Worm (Caenorhabditis elegans) whole organism, late embryonic: ENCODE measurements around the gene algn-9.

Experiments used
- C08G9.2 ChIP-seq: sonication (generic microtip); optimal IDR thresholded peaks from 2 replicates; lab custom pipeline; 2016; ENCODE audit warnings: mild to moderate bottlenecking, missing genetic modification characterization, moderate library complexity, missing compliant biosample characterization
- K02D7.2 ChIP-seq: sonication (generic microtip); optimal IDR thresholded peaks from 2 replicates; lab custom pipeline; 2017; ENCODE audit warnings: mild to moderate bottlenecking, missing genetic modification characterization, missing compliant biosample characterization
- T23F11.4 ChIP-seq: fragments of 200-800 bp; sonication (Bioruptor generic); optimal IDR thresholded peaks from 2 replicates; lab custom pipeline; 2018; ENCODE audit warnings: mild to moderate bottlenecking, missing genetic modification characterization, missing compliant biosample characterization
- ahr-1 ChIP-seq: sonication (generic microtip); optimal IDR thresholded peaks from 2 replicates; lab custom pipeline; 2016; ENCODE audit warnings: missing genetic modification characterization, missing compliant biosample characterization
- ceh-19 ChIP-seq: fragments of 200-800 bp; sonication (Bioruptor generic); optimal IDR thresholded peaks from 2 replicates; lab custom pipeline; 2018; ENCODE audit warnings: mild to moderate bottlenecking, missing genetic modification characterization, missing compliant biosample characterization
- ceh-22 ChIP-seq: sonication (generic microtip); optimal IDR thresholded peaks from 2 replicates; lab custom pipeline; 2017; ENCODE audit warnings: missing biosample characterization, missing genetic modification characterization
- ceh-31 ChIP-seq: sonication (generic microtip); optimal IDR thresholded peaks from 2 replicates; lab custom pipeline; 2016; ENCODE audit warnings: missing genetic modification characterization, missing compliant biosample characterization
- ceh-45 ChIP-seq: fragments of 200-800 bp; sonication (Bioruptor generic); IDR thresholded peaks from 2 replicates; pipeline ENCODE4 v1.3.6; 2022; ENCODE audit warnings: missing genetic modification reagents, missing genetic modification characterization, missing compliant biosample characterization
- ceh-48 ChIP-seq: sonication (generic microtip); optimal IDR thresholded peaks from 2 replicates; lab custom pipeline; 2016; ENCODE audit warnings: missing genetic modification characterization, inconsistent platforms, missing compliant biosample characterization
- ets-4 ChIP-seq: sonication (generic microtip); optimal IDR thresholded peaks from 2 replicates; lab custom pipeline; 2016; ENCODE audit warnings: missing genetic modification characterization, missing compliant biosample characterization
- fkh-10 ChIP-seq: fragments of 150-350 bp; optimal IDR thresholded peaks from 2 replicates; lab custom pipeline; 2014; ENCODE audit warnings: missing biosample characterization, missing genetic modification reagents, missing genetic modification characterization
- hlh-15 ChIP-seq: sonication (generic microtip); optimal IDR thresholded peaks from 2 replicates; lab custom pipeline; 2016; ENCODE audit warnings: missing genetic modification characterization, missing compliant biosample characterization
- hlh-30 ChIP-seq: sonication (generic microtip); optimal IDR thresholded peaks from 2 replicates; lab custom pipeline; 2017; ENCODE audit warnings: antibody characterized with exemption, missing genetic modification characterization, missing compliant biosample characterization; ENCODE audit not compliant: insufficient read depth
- hlh-6 ChIP-seq: sonication (generic microtip); optimal IDR thresholded peaks from 2 replicates; lab custom pipeline; 2016; ENCODE audit warnings: missing genotype, missing genetic modification characterization, missing compliant biosample characterization
- hlh-8 ChIP-seq: sonication (generic microtip); optimal IDR thresholded peaks from 2 replicates; lab custom pipeline; 2016; ENCODE audit warnings: missing genotype, missing genetic modification characterization, missing compliant biosample characterization
- lim-6 ChIP-seq: sonication (generic microtip); optimal IDR thresholded peaks from 2 replicates; lab custom pipeline; 2016; ENCODE audit warnings: missing genetic modification characterization, missing compliant biosample characterization
- madf-2 ChIP-seq: sonication (generic microtip); optimal IDR thresholded peaks from 2 replicates; lab custom pipeline; 2017; ENCODE audit warnings: missing genetic modification characterization, missing compliant biosample characterization
- nfya-1 ChIP-seq: sonication (generic microtip); optimal IDR thresholded peaks from 2 replicates; lab custom pipeline; 2017; ENCODE audit warnings: missing genetic modification characterization, mild to moderate bottlenecking, missing compliant biosample characterization, antibody characterized with exemption, moderate library complexity
- nhr-11 ChIP-seq: fragments of 150-350 bp; optimal IDR thresholded peaks from 2 replicates; lab custom pipeline; 2014; ENCODE audit warnings: missing biosample characterization, missing genetic modification characterization
- nhr-232 ChIP-seq: sonication (generic microtip); optimal IDR thresholded peaks from 2 replicates; lab custom pipeline; 2016; ENCODE audit warnings: missing genetic modification characterization, missing compliant biosample characterization
- odd-2 ChIP-seq: sonication (generic microtip); optimal IDR thresholded peaks from 2 replicates; lab custom pipeline; 2017; ENCODE audit warnings: antibody characterized with exemption, mild to moderate bottlenecking, missing genetic modification characterization, missing compliant biosample characterization
- pag-3 ChIP-seq: sonication (generic microtip); optimal IDR thresholded peaks from 2 replicates; lab custom pipeline; 2016; ENCODE audit warnings: missing compliant biosample characterization, missing genetic modification characterization, borderline replicate concordance
- pax-1 ChIP-seq: fragments of 150-350 bp; optimal IDR thresholded peaks from 2 replicates; lab custom pipeline; 2014; ENCODE audit warnings: missing biosample characterization, missing genetic modification characterization
- pha-4 ChIP-seq: fragments of 150-350 bp; optimal IDR thresholded peaks from 2 replicates; lab custom pipeline; 2018; ENCODE audit warnings: missing biosample characterization, missing genetic modification reagents, missing genetic modification characterization
- pros-1 ChIP-seq: fragments of 150-350 bp; optimal IDR thresholded peaks from 2 replicates; lab custom pipeline; 2014; ENCODE audit warnings: missing biosample characterization, missing genetic modification reagents, missing genetic modification characterization
- ref-2 ChIP-seq: sonication (generic microtip); optimal IDR thresholded peaks from 2 replicates; lab custom pipeline; 2016; ENCODE audit warnings: missing genetic modification characterization, missing compliant biosample characterization
- rnt-1 ChIP-seq: sonication (generic microtip); optimal IDR thresholded peaks from 2 replicates; lab custom pipeline; 2016; ENCODE audit warnings: missing genetic modification characterization, missing compliant biosample characterization
- sdc-2 ChIP-seq: sonication (generic microtip); optimal IDR thresholded peaks from 2 replicates; lab custom pipeline; 2016; ENCODE audit warnings: missing genotype, missing genetic modification characterization, missing compliant biosample characterization
- sox-2 ChIP-seq: fragments of 200-800 bp; sonication (Bioruptor generic); IDR thresholded peaks from 2 replicates; pipeline ENCODE4 v1.3.6; 2022; ENCODE audit warnings: missing genetic modification reagents, missing genetic modification characterization, missing compliant biosample characterization
- tbx-2 ChIP-seq: sonication (generic microtip); optimal IDR thresholded peaks from 2 replicates; lab custom pipeline; 2016; ENCODE audit warnings: missing genetic modification characterization, missing compliant biosample characterization
- tbx-7 ChIP-seq: sonication (generic microtip); optimal IDR thresholded peaks from 2 replicates; lab custom pipeline; 2016; ENCODE audit warnings: missing genotype, missing genetic modification characterization, missing compliant biosample characterization
- ttx-3 ChIP-seq: sonication (generic microtip); optimal IDR thresholded peaks from 2 replicates; lab custom pipeline; 2016; ENCODE audit warnings: missing genetic modification reagents, missing genetic modification characterization, missing compliant biosample characterization
- unc-55 ChIP-seq: sonication (generic microtip); optimal IDR thresholded peaks from 2 replicates; lab custom pipeline; 2017; ENCODE audit warnings: missing biosample characterization, missing genetic modification reagents, missing genetic modification characterization
- ztf-16 ChIP-seq: sonication (generic microtip); optimal IDR thresholded peaks from 2 replicates; lab custom pipeline; 2017; ENCODE audit warnings: missing genetic modification characterization, missing compliant biosample characterization

The algn-9 gene

DNA sequence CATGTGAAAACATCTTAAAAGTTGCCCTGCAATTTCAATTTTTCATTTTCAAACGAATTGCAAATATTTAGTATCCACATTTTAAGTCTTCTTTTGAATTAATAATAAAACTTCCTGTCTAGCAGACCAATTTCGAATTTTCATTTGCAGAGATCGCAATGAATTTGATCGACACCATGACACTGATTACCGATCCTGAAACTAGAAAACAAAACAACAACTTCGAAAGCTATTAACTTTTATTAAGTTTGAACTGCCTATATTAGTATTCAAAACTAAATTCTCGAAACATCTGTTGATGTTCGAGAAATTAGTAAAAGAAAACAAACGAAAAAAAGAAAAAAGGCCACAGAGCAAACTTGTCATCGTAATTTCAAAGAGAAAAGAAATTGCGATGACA, 10.0 kb upstream of the algn-9 start (continued):
- no peak for TF ChIP-seq fkh-10
- TF ChIP-seq sox-2 (GFP tag; lab: Robert Waterston, UW) = no peak
- no peak for TF ChIP-seq ceh-31 (tag; lab: Kevin White, UChicago)

DNA sequence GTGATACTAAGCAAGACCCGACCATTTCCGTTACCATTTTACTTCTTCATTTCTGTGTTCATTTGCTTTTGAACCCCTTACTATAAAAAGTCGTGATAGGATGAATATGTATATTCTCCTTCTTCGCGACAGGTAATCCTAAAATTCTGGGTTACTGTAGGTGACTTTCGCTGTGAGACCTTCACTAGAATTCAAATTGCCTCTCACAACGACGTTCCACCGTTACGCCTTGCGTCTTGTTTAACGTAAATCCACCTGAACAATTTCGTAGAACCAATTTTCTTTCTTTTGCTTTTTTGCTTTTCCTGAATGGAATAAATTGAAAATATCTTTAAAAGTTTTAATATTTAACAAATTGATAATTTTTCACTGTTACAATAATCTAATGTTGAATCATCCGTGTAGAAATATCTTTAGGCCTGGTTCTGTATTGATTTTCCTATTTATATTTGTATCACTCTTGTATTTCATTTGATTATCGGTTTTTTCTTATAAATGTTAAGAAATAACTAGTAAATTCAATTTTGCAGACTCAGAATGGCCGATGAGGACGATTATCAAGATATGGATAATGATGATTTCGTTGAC, 5.2 kb upstream of the algn-9 start, which contains the start of gene rpb-6:
Gene rpb-6, plus strand, starts transcription at position 538 of the 588 bp plus-strand sequence.
- TF ChIP-seq T23F11.4 (no peak), madf-2 (tag; lab: Kevin White, UChicago) (no peak), ztf-16 (no peak), hlh-15 (tag; lab: Kevin White, UChicago) (no peak), sdc-2 (tag; lab: Kevin White, UChicago) (no peak), pag-3 (no peak), ceh-19 (GFP tag; lab: Kevin White, UChicago) (no peak), pax-1 (tag; lab: Kevin White, UChicago) (no peak), rnt-1 (no peak), ceh-45 (no peak), unc-55 (no peak), tbx-2 (tag; lab: Kevin White, UChicago) (no peak)

DNA sequence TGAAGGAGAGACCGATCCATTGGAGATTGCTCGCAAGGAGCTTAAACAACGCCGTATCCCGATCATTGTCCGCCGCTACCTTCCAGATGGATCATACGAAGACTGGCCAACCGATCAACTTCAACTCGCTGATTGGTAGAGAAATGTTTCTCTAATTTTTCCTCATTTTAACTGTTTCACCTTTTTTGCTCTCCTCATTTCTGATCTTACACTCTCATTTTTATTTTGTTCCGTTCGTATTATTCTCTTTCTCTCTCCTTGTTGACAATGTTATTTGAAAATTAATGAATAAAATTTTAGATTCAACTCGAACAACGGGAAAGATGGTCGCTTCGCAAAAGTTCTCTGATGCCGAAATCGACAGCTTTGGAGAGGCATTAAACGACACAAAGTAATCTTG, 4.5 kb upstream of the algn-9 start, which contains the start of gene dohh-1:
Gene dohh-1, plus strand, starts transcription at position 301 of the 400 bp plus-strand sequence.
- TF ChIP-seq ttx-3 = no peak
- TF ChIP-seq rnt-1 = no peak
- TF ChIP-seq ceh-19 (GFP tag; lab: Kevin White, UChicago) = no peak
- no peak for TF ChIP-seq ztf-16

- TF ChIP-seq tbx-7 (tag; lab: Kevin White, UChicago) (no peak), ref-2 (no peak), ets-4 (tag; lab: Kevin White, UChicago) (no peak), ceh-48 (tag; lab: Kevin White, UChicago) (no peak), K02D7.2 (no peak), nhr-232 (tag; lab: Kevin White, UChicago) (no peak), ceh-19 (GFP tag; lab: Kevin White, UChicago) (no peak), lim-6 (tag; lab: Kevin White, UChicago) (no peak), hlh-8 (tag; lab: Kevin White, UChicago) (no peak), pha-4 (no peak), C08G9.2 (tag; lab: Kevin White, UChicago) (no peak), ceh-31 (tag; lab: Kevin White, UChicago) (no peak), nhr-11 (tag; lab: Kevin White, UChicago) (no peak), hlh-6 (tag; lab: Kevin White, UChicago) (no peak), hlh-30 (tag; lab: Kevin White, UChicago) (no peak), odd-2 (tag; lab: Kevin White, UChicago) (no peak), ztf-16 (no peak)
Measured at ce11 chrII:10580833-10581232, 3.3 kb upstream of the algn-9 start, which contains the start of gene dap-3. Gene dap-3, plus strand, starts transcription at chrII:10581133.

DNA sequence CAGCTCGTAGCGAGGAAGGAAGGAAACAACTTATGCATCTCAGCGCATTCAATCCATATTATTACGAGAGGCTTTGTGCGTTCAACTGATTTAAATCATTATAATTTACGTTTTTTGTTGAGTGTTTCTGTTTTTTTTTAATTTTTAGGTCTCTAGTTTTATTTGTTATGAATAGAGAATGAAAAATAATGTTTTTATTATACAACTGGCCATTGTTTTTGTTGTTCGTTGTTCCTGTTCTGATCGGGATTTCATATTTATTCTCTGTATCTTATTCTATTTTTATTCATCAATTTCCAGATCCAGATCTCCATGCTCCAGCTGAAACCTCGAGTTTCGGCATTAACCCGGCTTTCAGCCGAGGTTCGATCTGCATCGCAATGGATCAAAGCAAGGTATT, 1.8 kb upstream of the algn-9 start, which contains the start of gene mrps-22:
Gene mrps-22, plus strand, starts transcription at position 301 of the 400 bp plus-strand sequence.
- TF ChIP-seq C08G9.2 (tag; lab: Kevin White, UChicago) (no peak), sdc-2 (tag; lab: Kevin White, UChicago) (no peak), ceh-22 (tag; lab: Kevin White, UChicago) (no peak), pros-1 (no peak)

DNA sequence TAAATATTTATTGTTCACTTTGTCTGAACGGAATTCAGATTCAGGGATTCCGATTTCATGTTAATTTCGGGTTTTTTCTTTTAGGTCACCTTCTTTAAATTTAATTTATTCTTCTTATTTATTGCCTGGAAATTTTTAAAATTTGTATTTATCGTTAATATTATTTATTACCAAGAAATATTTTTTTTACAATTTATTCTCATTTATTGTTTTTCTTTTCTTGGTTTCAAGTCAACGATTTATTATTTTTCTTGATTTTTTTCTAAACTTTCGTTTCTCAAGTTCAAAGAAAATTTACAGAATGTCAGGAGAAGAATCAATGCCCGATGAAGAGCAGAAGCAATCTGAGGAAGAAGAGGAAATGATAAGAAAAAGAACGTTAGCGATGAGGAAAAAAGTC, 3.6 kb downstream of the algn-9 start, which contains the start of gene crn-3:
Gene crn-3, plus strand, starts transcription at position 301 of the 400 bp plus-strand sequence.
- TF ChIP-seq ahr-1 (tag; lab: Kevin White, UChicago) = no peak
- TF ChIP-seq hlh-8 (tag; lab: Kevin White, UChicago) = no peak
- no peak for TF ChIP-seq nfya-1 (tag; lab: Kevin White, UChicago)
